Worm (Caenorhabditis elegans): ENCODE data around the gene sdz-1.

ce11 chrIII:8657676-8658366 lies 42.3 kb downstream of the sdz-1 start:
- TF ChIP-seq snpc-4 (tag; optimal IDR thresholded peaks at IDR 0.05) (no peak), ceh-20 (GFP tag; IDR thresholded peaks at IDR 0.05) (no peak), dpl-1 (GFP tag; optimal IDR thresholded peaks at IDR 0.05) (no peak), hlh-11 (tag; optimal IDR thresholded peaks at IDR 0.05) (no peak), ama-1 (optimal IDR thresholded peaks at IDR 0.05) (no peak), F26F4.8 (GFP tag; conservative IDR thresholded peaks at IDR 0.05) (no peak), nhr-42 (GFP tag; IDR thresholded peaks at IDR 0.05) (no peak), lin-13 (GFP tag; optimal IDR thresholded peaks at IDR 0.05) (no peak), nhr-102 (tag; optimal IDR thresholded peaks at IDR 0.05) (no peak), daf-12 (tag; optimal IDR thresholded peaks at IDR 0.05) (no peak), unc-62 (GFP tag; optimal IDR thresholded peaks at IDR 0.05 in 1 of 2) (no peak), unc-62 (tag; optimal IDR thresholded peaks at IDR 0.05) (no peak), mep-1 (tag; optimal IDR thresholded peaks at IDR 0.05) (no peak), fkh-10 (GFP tag; optimal IDR thresholded peaks at IDR 0.05) (no peak)
